Fruit fly (Drosophila melanogaster) whole organism, embryonic: ENCODE measurements around the gene Vps29.

Experiments
- B-H1 ChIP-seq: fragments of 200-800 bp; sonication (Bioruptor generic); IDR thresholded peaks from 3 replicates; pipeline ENCODE4 v1.3.6; 2022; ENCODE audit warnings: missing biosample characterization, missing genetic modification characterization
- CG1024 ChIP-seq: fragments of 200-800 bp; sonication (Bioruptor generic); IDR thresholded peaks from 2 replicates; pipeline ENCODE4 v1.3.6; 2022; ENCODE audit warnings: missing biosample characterization, missing genetic modification characterization
- CG10959 ChIP-seq: fragments of 200-800 bp; sonication (Bioruptor generic); IDR thresholded peaks from 2 replicates; pipeline ENCODE4 v1.3.6; 2022; ENCODE audit warnings: missing biosample characterization, missing genetic modification characterization
- CG11085 ChIP-seq: fragments of 200-800 bp; sonication (Bioruptor generic); IDR thresholded peaks from 2 replicates; pipeline ENCODE4 v1.3.6; 2022; ENCODE audit warnings: missing biosample characterization, missing genetic modification characterization
- CG12744 ChIP-seq: fragments of 200-800 bp; sonication (Bioruptor generic); optimal IDR thresholded peaks from 2 replicates; lab custom pipeline; 2016; ENCODE audit warnings: missing biosample characterization, missing genetic modification characterization
- CG13624 ChIP-seq: fragments of 200-800 bp; sonication (Bioruptor generic); optimal IDR thresholded peaks from 2 replicates; lab custom pipeline; 2016; ENCODE audit warnings: missing biosample characterization, missing genetic modification characterization
- CG14441 ChIP-seq: fragments of 200-800 bp; sonication (Bioruptor generic); IDR thresholded peaks from 2 replicates; pipeline ENCODE4 v1.3.6; 2022; ENCODE audit warnings: missing biosample characterization, missing genetic modification characterization
- CG14710 ChIP-seq: fragments of 200-800 bp; sonication (Bioruptor generic); optimal IDR thresholded peaks from 3 replicates; lab custom pipeline; 2019; ENCODE audit warnings: missing biosample characterization, mild to moderate bottlenecking, missing genetic modification characterization, moderate library complexity
- CG15696 ChIP-seq: fragments of 200-800 bp; sonication (Bioruptor generic); optimal IDR thresholded peaks from 2 replicates; lab custom pipeline; 2019; ENCODE audit warnings: missing biosample characterization, mild to moderate bottlenecking, missing genetic modification characterization, moderate library complexity
- CG18011 ChIP-seq: fragments of 200-800 bp; sonication (Bioruptor generic); optimal IDR thresholded peaks from 2 replicates; lab custom pipeline; 2017; ENCODE audit warnings: missing biosample characterization, missing genetic modification characterization, mild to moderate bottlenecking, moderate library complexity, missing genotype
- CG18764 ChIP-seq: fragments of 200-800 bp; sonication (Bioruptor generic); optimal IDR thresholded peaks from 3 replicates; lab custom pipeline; 2016; ENCODE audit warnings: missing biosample characterization, missing genetic modification characterization
- CG2199 ChIP-seq: fragments of 200-800 bp; sonication (Bioruptor generic); IDR thresholded peaks from 3 replicates; pipeline ENCODE4 v1.3.6; 2022; ENCODE audit warnings: missing biosample characterization, missing genetic modification characterization
- CG2202 ChIP-seq: fragments of 200-800 bp; sonication (Bioruptor generic); optimal IDR thresholded peaks from 2 replicates; lab custom pipeline; 2018; ENCODE audit warnings: missing biosample characterization, mild to moderate bottlenecking, missing genetic modification characterization
- CG2712 ChIP-seq: fragments of 200-800 bp; optimal IDR thresholded peaks from 3 replicates; lab custom pipeline; 2019; ENCODE audit warnings: missing biosample characterization, mild to moderate bottlenecking, missing genetic modification characterization, moderate library complexity
- CG3995 ChIP-seq: fragments of 200-800 bp; sonication (Bioruptor generic); optimal IDR thresholded peaks from 3 replicates; lab custom pipeline; 2016; ENCODE audit warnings: missing biosample characterization, missing genetic modification characterization
- CG6272 ChIP-seq: fragments of 200-800 bp; sonication (Bioruptor generic); IDR thresholded peaks from 2 replicates; pipeline ENCODE4 v1.3.6; 2022; ENCODE audit warnings: missing biosample characterization, missing genetic modification characterization
- CG7839 ChIP-seq: fragments of 200-800 bp; sonication (Bioruptor generic); optimal IDR thresholded peaks from 3 replicates; lab custom pipeline; 2018; ENCODE audit warnings: missing biosample characterization, mild to moderate bottlenecking, missing genetic modification characterization, moderate library complexity
- CoRest ChIP-seq: fragments of 200-800 bp; sonication (Bioruptor generic); optimal IDR thresholded peaks from 3 replicates; lab custom pipeline; 2018; ENCODE audit warnings: missing biosample characterization, mild to moderate bottlenecking, missing genetic modification characterization, moderate library complexity
- D19B ChIP-seq: fragments of 200-800 bp; sonication (Bioruptor generic); optimal IDR thresholded peaks from 2 replicates; lab custom pipeline; 2017; ENCODE audit warnings: missing biosample characterization, mild to moderate bottlenecking, missing genetic modification characterization
- Ets97D ChIP-seq: fragments of 200-800 bp; sonication (Bioruptor generic); optimal IDR thresholded peaks from 3 replicates; lab custom pipeline; 2016; ENCODE audit warnings: missing biosample characterization, missing genetic modification characterization
- Fer2 ChIP-seq: fragments of 200-800 bp; sonication (Bioruptor generic); optimal IDR thresholded peaks from 2 replicates; lab custom pipeline; 2018; ENCODE audit warnings: missing biosample characterization, mild to moderate bottlenecking, missing genetic modification characterization, moderate library complexity
- Lhr ChIP-seq: fragments of 200-800 bp; sonication (Bioruptor generic); optimal IDR thresholded peaks from 3 replicates; lab custom pipeline; 2017; ENCODE audit warnings: mild to moderate bottlenecking, missing biosample characterization, missing genetic modification reagents, missing genetic modification characterization
- MBD-R2 ChIP-seq: fragments of 200-800 bp; sonication (Bioruptor generic); IDR thresholded peaks from 2 replicates; pipeline ENCODE4 v1.3.6; 2022; ENCODE audit warnings: missing biosample characterization, missing genetic modification characterization
- MTF-1 ChIP-seq: fragments of 200-800 bp; sonication (Bioruptor generic); optimal IDR thresholded peaks from 2 replicates; lab custom pipeline; 2018; ENCODE audit warnings: missing biosample characterization, mild to moderate bottlenecking, missing genetic modification characterization, borderline replicate concordance
- Meics ChIP-seq: fragments of 200-800 bp; sonication (Bioruptor generic); optimal IDR thresholded peaks from 2 replicates; lab custom pipeline; 2017; ENCODE audit warnings: missing biosample characterization, mild to moderate bottlenecking, missing genetic modification characterization
- Mes4 ChIP-seq: fragments of 200-800 bp; sonication (Bioruptor generic); optimal IDR thresholded peaks from 2 replicates; lab custom pipeline; 2016; ENCODE audit warnings: missing biosample characterization, missing genetic modification characterization
- NK7.1 ChIP-seq: fragments of 200-800 bp; sonication (Bioruptor generic); optimal IDR thresholded peaks from 3 replicates; lab custom pipeline; 2016; ENCODE audit warnings: missing biosample characterization, missing genetic modification characterization
- Rfx ChIP-seq: fragments of 200-800 bp; sonication (Bioruptor generic); IDR thresholded peaks from 2 replicates; pipeline ENCODE4 v1.3.6; 2022; ENCODE audit warnings: missing biosample characterization, missing genetic modification characterization
- Xrp1 ChIP-seq: fragments of 200-800 bp; sonication (Bioruptor generic); IDR thresholded peaks from 2 replicates; pipeline ENCODE4 v1.3.6; 2022; ENCODE audit warnings: missing biosample characterization, missing genetic modification characterization
- ash1 ChIP-seq: fragments of 200-800 bp; sonication (Bioruptor generic); optimal IDR thresholded peaks from 2 replicates; lab custom pipeline; 2018; ENCODE audit warnings: missing biosample characterization, mild to moderate bottlenecking, missing genetic modification characterization
- caup ChIP-seq: fragments of 200-800 bp; sonication (Bioruptor generic); optimal IDR thresholded peaks from 3 replicates; lab custom pipeline; 2017; ENCODE audit warnings: missing biosample characterization, mild to moderate bottlenecking, missing genetic modification characterization, moderate library complexity; ENCODE audit not compliant: severe bottlenecking
- ci ChIP-seq: fragments of 200-800 bp; sonication (Bioruptor generic); IDR thresholded peaks from 3 replicates; pipeline ENCODE4 v1.3.6; 2022; ENCODE audit warnings: missing biosample characterization, missing genetic modification characterization
- crc ChIP-seq: fragments of 200-800 bp; sonication (Bioruptor generic); optimal IDR thresholded peaks from 2 replicates; lab custom pipeline; 2016; ENCODE audit warnings: missing biosample characterization, missing genetic modification characterization
- croc ChIP-seq: fragments of 200-800 bp; sonication (Bioruptor generic); conservative IDR thresholded peaks from 3 replicates; pipeline ENCODE4 v1.3.6; 2022; ENCODE audit warnings: missing biosample characterization, missing genetic modification characterization
- ems ChIP-seq: fragments of 200-800 bp; sonication (Bioruptor generic); optimal IDR thresholded peaks from 3 replicates; lab custom pipeline; 2016; ENCODE audit warnings: missing biosample characterization, missing genetic modification characterization
- hb ChIP-seq: fragments of 200-800 bp; sonication (Bioruptor generic); IDR thresholded peaks from 3 replicates; pipeline ENCODE4 v1.3.6; 2022; ENCODE audit warnings: missing biosample characterization, missing genetic modification characterization; ENCODE audit not compliant: partially characterized antibody
- inv ChIP-seq: fragments of 200-800 bp; sonication (Bioruptor generic); IDR thresholded peaks from 2 replicates; pipeline ENCODE4 v1.3.6; 2022; ENCODE audit warnings: missing biosample characterization, missing genetic modification characterization; ENCODE audit not compliant: partially characterized antibody
- klu ChIP-seq: fragments of 200-800 bp; sonication (Bioruptor generic); IDR thresholded peaks from 2 replicates; pipeline ENCODE4 v1.3.6; 2022; ENCODE audit warnings: missing biosample characterization, missing genetic modification characterization
- lbe ChIP-seq: fragments of 200-800 bp; sonication (Bioruptor generic); optimal IDR thresholded peaks from 2 replicates; lab custom pipeline; 2016; ENCODE audit warnings: missing biosample characterization, mild to moderate bottlenecking, missing genetic modification characterization
- nau ChIP-seq: fragments of 200-800 bp; sonication (Bioruptor generic); optimal IDR thresholded peaks from 3 replicates; lab custom pipeline; 2017; ENCODE audit warnings: missing biosample characterization, mild to moderate bottlenecking, missing genetic modification characterization, missing genetic modification reagents
- onecut ChIP-seq: fragments of 200-800 bp; sonication (Bioruptor generic); IDR thresholded peaks from 2 replicates; pipeline ENCODE4 v1.3.6; 2022; ENCODE audit warnings: missing biosample characterization, missing genetic modification characterization
- otp ChIP-seq: fragments of 200-800 bp; sonication (Bioruptor generic); IDR thresholded peaks from 3 replicates; pipeline ENCODE4, ENCODE4 v1.3.6; 2022; ENCODE audit warnings: missing biosample characterization, missing genetic modification characterization
- pfk ChIP-seq: fragments of 200-800 bp; sonication (Bioruptor generic); optimal IDR thresholded peaks from 2 replicates; lab custom pipeline; 2018; ENCODE audit warnings: missing biosample characterization, mild to moderate bottlenecking, missing genetic modification characterization, moderate library complexity
- tgo ChIP-seq: fragments of 200-800 bp; sonication (Bioruptor generic); IDR thresholded peaks from 3 replicates; pipeline ENCODE4 v1.3.6; 2022; ENCODE audit warnings: missing biosample characterization, missing genetic modification characterization
- vnd ChIP-seq: fragments of 200-800 bp; sonication (Bioruptor generic); IDR thresholded peaks from 3 replicates; pipeline ENCODE4 v1.3.6; 2022; ENCODE audit warnings: missing biosample characterization, missing genetic modification characterization; ENCODE audit not compliant: partially characterized antibody
- wdn ChIP-seq: fragments of 200-800 bp; sonication (Bioruptor generic); IDR thresholded peaks from 2 replicates; pipeline ENCODE4 v1.3.6; 2022; ENCODE audit warnings: missing biosample characterization, missing genetic modification characterization

Gene Vps29

DNA sequence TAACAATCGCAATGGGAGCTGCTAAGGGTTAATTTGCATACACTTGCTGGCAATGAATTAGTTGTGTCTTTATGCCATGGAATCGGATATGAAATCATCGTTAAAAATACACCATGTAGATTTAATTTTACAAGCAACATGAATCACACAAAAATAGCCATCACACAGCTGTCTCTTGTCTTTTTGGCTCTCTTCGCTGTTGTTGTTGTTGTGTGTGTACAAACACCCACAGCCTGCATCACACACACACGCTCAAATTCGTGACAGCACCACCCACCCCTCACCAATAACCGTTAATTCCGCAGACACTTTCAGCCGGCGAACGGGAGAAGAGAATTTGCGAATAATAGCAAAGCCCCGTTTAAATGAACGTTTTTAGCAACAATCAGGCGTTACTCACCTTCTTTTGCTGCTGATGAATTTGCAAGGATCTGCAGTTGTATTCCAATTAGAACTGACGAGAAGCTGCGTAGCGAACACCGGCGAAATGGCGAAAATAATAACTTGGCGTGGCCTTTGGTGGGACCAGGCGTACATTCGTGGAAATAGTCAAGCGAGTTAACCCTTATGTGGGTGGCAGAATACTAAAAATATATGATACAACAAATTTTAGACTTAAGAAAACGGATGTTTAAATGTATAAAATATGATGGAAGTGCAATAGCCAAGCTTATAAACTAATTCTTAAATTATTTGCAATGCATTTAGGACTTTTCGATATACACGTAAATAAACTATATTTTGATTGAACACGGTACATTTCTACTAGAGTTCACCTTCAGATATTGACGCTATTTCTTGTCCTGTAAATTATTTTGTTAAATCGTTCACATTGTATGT lies 7.3 kb downstream of the Vps29 start, which contains the start of gene capt (continued):
- peak; percentile 57; the same call in 1 of the 3 replicates for TF ChIP-seq ci (GFP tag; lab: Robert Waterston, UW)
- peak; percentile 89 for TF ChIP-seq CG10959
- TF ChIP-seq CG18011 (GFP tag; lab: Kevin White, UChicago), result no peak
- TF ChIP-seq Fer2 (tag; lab: Kevin White, UChicago), result no peak
- TF ChIP-seq CG2712 (tag; lab: Kevin White, UChicago), result peak; percentile 24
- peak; percentile 24 for TF ChIP-seq CG15696
- TF ChIP-seq pfk (GFP tag; lab: Kevin White, UChicago), result no peak
- peak; percentile 18; the same call in 1 of the 2 replicates for TF ChIP-seq Xrp1 (GFP tag; lab: Robert Waterston, UW)
- TF ChIP-seq CG14710 (tag; lab: Kevin White, UChicago), result peak; percentile 38
- no peak for TF ChIP-seq nau (GFP tag; lab: Kevin White, UChicago)
- TF ChIP-seq CG7839, result no peak
- peak; percentile 26 for TF ChIP-seq Meics (GFP tag; lab: Kevin White, UChicago)
- TF ChIP-seq otp (GFP tag; lab: Robert Waterston, UW), result no peak

DNA sequence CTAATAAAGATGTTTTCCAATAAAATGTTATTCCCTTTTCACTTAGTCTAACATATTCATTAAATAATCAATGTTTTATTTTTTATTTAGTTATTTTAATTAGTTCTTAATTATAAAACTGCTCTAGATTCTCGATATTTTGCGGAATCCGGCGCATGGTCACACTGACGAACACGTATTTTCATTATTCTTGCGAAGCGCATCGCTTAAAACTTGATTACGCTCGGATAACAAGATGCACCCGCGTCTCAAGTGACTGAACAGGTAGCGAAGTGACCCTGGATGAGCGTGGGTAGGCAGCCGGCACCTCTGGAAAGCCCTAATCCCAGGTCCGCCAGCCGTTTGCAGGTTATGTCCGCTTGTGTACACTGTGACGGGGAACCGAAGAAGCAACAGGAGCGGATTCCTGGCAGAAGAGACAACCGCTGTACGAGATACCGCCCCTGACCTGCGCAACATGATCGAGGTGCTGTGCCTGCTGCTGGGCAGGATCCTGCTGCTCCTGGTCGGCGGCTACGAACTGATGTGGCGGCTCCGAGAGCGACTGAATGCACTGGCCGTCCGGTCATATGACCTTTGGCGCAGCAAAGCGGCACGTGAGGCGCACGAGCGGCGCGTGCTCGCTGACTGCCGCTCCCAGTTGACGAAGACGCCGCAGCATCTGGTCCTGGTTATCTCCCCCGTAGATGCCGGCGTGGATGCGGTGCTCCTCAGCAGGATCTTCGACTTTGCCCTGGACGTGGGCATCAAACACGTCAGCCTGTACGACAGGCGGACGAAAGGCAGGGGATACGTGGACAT lies 8.2 kb downstream of the Vps29 start, which contains the start of gene Tango14:
TSS of gene Tango14 (plus strand) at position 143 of the 801 bp plus-strand sequence.
- TF ChIP-seq CG11085 (GFP tag; lab: Robert Waterston, UW) (no peak), klu (no peak), Mes4 (no peak), inv (GFP tag; lab: Robert Waterston, UW) (0 out of 2 replicates have a peak, but pooled peaks have one; percentile 18), crc (GFP tag; lab: Kevin White, UChicago) (no peak), NK7.1 (GFP tag; lab: Kevin White, UChicago) (no peak), lbe (GFP tag; lab: Kevin White, UChicago) (no peak), MBD-R2 (GFP tag; lab: Robert Waterston, UW) (peak; percentile 55), wdn (no peak), CG18764 (GFP tag; lab: Kevin White, UChicago) (no peak), CG12744 (GFP tag; lab: Kevin White, UChicago) (no peak), hb (GFP tag; lab: Robert Waterston, UW) (0 out of 3 replicates have a peak, but pooled peaks have one; percentile 52), tgo (GFP tag; lab: Robert Waterston, UW) (no peak), D19B (GFP tag; lab: Kevin White, UChicago) (no peak), croc (GFP tag; lab: Robert Waterston, UW) (no peak), Ets97D (no peak), ash1 (GFP tag; lab: Kevin White, UChicago) (no peak), caup (GFP tag; lab: Kevin White, UChicago) (no peak), MTF-1 (GFP tag; lab: Kevin White, UChicago) (no peak), CG13624 (GFP tag; lab: Kevin White, UChicago) (no peak), Xrp1 (GFP tag; lab: Robert Waterston, UW) (no peak), CoRest (tag; lab: Kevin White, UChicago) (no peak), CG3995 (GFP tag; lab: Kevin White, UChicago) (peak; percentile 14), CG2199 (GFP tag; lab: Robert Waterston, UW) (no peak), CG1024 (GFP tag; lab: Robert Waterston, UW) (no peak), Rfx (GFP tag; lab: Robert Waterston, UW) (0 out of 2 replicates have a peak, but pooled peaks have one; percentile 19), onecut (GFP tag; lab: Robert Waterston, UW) (no peak), vnd (GFP tag; lab: Robert Waterston, UW) (0 out of 3 replicates have a peak, but pooled peaks have one; percentile 22), Lhr (GFP tag; lab: Kevin White, UChicago) (no peak), CG2202 (tag; lab: Kevin White, UChicago) (no peak), ems (GFP tag; lab: Kevin White, UChicago) (no peak), CG14441 (no peak), CG6272 (GFP tag; lab: Robert Waterston, UW) (no peak), B-H1 (GFP tag; lab: Robert Waterston, UW) (no peak)
